Fruit fly (Drosophila melanogaster): ENCODE measurements around the gene Ype.

Ype gene

DNA sequence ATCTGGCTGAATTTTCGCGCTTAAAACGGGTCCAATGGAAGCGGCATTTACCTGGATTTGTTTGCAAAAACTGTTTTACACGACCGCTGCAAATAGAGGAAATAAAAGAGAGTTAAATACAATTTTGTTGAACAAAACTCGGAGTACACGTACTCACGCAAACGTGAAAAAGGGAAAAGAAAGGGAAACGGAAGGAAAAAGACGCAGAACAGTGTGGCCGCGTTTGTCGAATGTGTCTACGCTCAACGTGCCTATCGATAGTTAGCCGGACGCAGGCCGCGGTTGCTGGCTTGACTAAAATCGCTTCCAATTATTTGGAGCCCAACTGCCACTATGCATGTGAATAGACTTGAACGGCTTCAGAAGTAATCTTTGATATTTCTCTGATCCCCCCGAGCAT, 49.8 kb downstream of the Ype start, which contains the start of gene RpS15Aa (continued):
- TF ChIP-seq CG10321 (GFP tag; IDR thresholded peaks at IDR 0.05) (peak; percentile 62; the same call in 1 of the 2 replicates), row (GFP tag; IDR thresholded peaks at IDR 0.05) (peak; percentile 50), salm (tag; optimal IDR thresholded peaks at IDR 0.05) (peak; percentile 58), Antp (GFP tag; optimal IDR thresholded peaks at IDR 0.05) (peak; percentile 69), CG10366 (GFP tag; IDR thresholded peaks at IDR 0.05) (peak; percentile 76), emc (GFP tag; optimal IDR thresholded peaks at IDR 0.05) (peak; percentile 40), repo (GFP tag; optimal IDR thresholded peaks at IDR 0.05) (peak; percentile 66), scrt (GFP tag; optimal IDR thresholded peaks at IDR 0.05) (peak; percentile 75), mld (GFP tag; IDR thresholded peaks at IDR 0.05; ENCODE audit: partially characterized antibody) (0 out of 3 replicates have a peak, but pooled peaks have one; percentile 52), CG3838 (GFP tag; optimal IDR thresholded peaks at IDR 0.05) (no peak), H15 (GFP tag; IDR thresholded peaks at IDR 0.05) (peak; percentile 78), H2.0 (GFP tag; IDR thresholded peaks at IDR 0.05) (peak; percentile 78), Nf-YB (GFP tag; optimal IDR thresholded peaks at IDR 0.05) (peak; percentile 41), CG30403 (GFP tag; optimal IDR thresholded peaks at IDR 0.05) (peak; percentile 44), knrl (GFP tag; IDR thresholded peaks at IDR 0.05; ENCODE audit: partially characterized antibody) (peak; percentile 65), dm (GFP tag; optimal IDR thresholded peaks at IDR 0.05) (peak; percentile 73), ro (GFP tag; IDR thresholded peaks at IDR 0.05) (0 out of 2 replicates have a peak, but pooled peaks have one; percentile 17), so (GFP tag; IDR thresholded peaks at IDR 0.05) (0 out of 3 replicates have a peak, but pooled peaks have one; percentile 48), pan (optimal IDR thresholded peaks at IDR 0.05) (no peak), pan (GFP tag; optimal IDR thresholded peaks at IDR 0.05 in 1 of 2, IDR thresholded peaks at IDR 0.05 in 1 of 2) (peak in 1 of 2 experiments; percentile 85), Asciz (GFP tag; optimal IDR thresholded peaks at IDR 0.05) (peak; percentile 78), Dp (GFP tag; optimal IDR thresholded peaks at IDR 0.05) (peak; percentile 1), Nf-YA (GFP tag; IDR thresholded peaks at IDR 0.05) (peak; percentile 66), Usf (GFP tag; optimal IDR thresholded peaks at IDR 0.05) (peak; percentile 74), NFAT (GFP tag; IDR thresholded peaks at IDR 0.05) (peak; percentile 92), sr (GFP tag; IDR thresholded peaks at IDR 0.05) (peak; percentile 83), CG9876 (GFP tag; optimal IDR thresholded peaks at IDR 0.05) (peak; percentile 90), unc-4 (GFP tag; IDR thresholded peaks at IDR 0.05; ENCODE audit: partially characterized antibody) (peak; percentile 40), kah (GFP tag; optimal IDR thresholded peaks at IDR 0.05) (peak; percentile 49), CG14860 (GFP tag; IDR thresholded peaks at IDR 0.05; ENCODE audit: partially characterized antibody) (peak; percentile 37; the same call in 2 of the 3 replicates), lmd (GFP tag; IDR thresholded peaks at IDR 0.05) (peak; percentile 62), zen2 (GFP tag; IDR thresholded peaks at IDR 0.05; ENCODE audit: partially characterized antibody) (no peak), CG10267 (tag; optimal IDR thresholded peaks at IDR 0.05) (peak; percentile 46), CG33557 (GFP tag; optimal IDR thresholded peaks at IDR 0.05) (peak; percentile 24), CG1832 (GFP tag; optimal IDR thresholded peaks at IDR 0.05) (no peak), crc (GFP tag; optimal IDR thresholded peaks at IDR 0.05) (peak; percentile 56), CG11695 (GFP tag; IDR thresholded peaks at IDR 0.05) (peak; percentile 33; the same call in 1 of the 3 replicates), CHES-1-like (GFP tag; optimal IDR thresholded peaks at IDR 0.05) (peak; percentile 85), CG15269 (tag; optimal IDR thresholded peaks at IDR 0.05) (peak; percentile 56), CG3995 (GFP tag; optimal IDR thresholded peaks at IDR 0.05) (peak; percentile 68), Sin3A (optimal IDR thresholded peaks at IDR 0.05) (peak; percentile 21), NK7.1 (GFP tag; optimal IDR thresholded peaks at IDR 0.05) (peak; percentile 60), CG32772 (GFP tag; IDR thresholded peaks at IDR 0.05) (peak; percentile 65; the same call in 1 of the 2 replicates), CG1233 (GFP tag; optimal IDR thresholded peaks at IDR 0.05) (peak; percentile 79), sisA (GFP tag; IDR thresholded peaks at IDR 0.05) (peak; percentile 59), Meics (GFP tag; optimal IDR thresholded peaks at IDR 0.05) (peak; percentile 86), CG11504 (tag; optimal IDR thresholded peaks at IDR 0.05) (peak; percentile 55), CG15011 (GFP tag; optimal IDR thresholded peaks at IDR 0.05) (peak; percentile 68), tna (GFP tag; IDR thresholded peaks at IDR 0.05; ENCODE audit: partially characterized antibody) (peak; percentile 23; the same call in 1 of the 2 replicates), CG2199 (GFP tag; IDR thresholded peaks at IDR 0.05) (peak; percentile 89)
